Fruit fly (Drosophila melanogaster): ENCODE results near the gene PolZ2.

PolZ2 gene

dm6 chr3R:5622985-5623630 is 34.4 kb downstream of the PolZ2 start (continued):
- peak; percentile 92 for TF ChIP-seq lab (GFP tag; optimal IDR thresholded peaks at IDR 0.05)
- TF ChIP-seq cg (GFP tag; optimal IDR thresholded peaks at IDR 0.05), result peak; percentile 83
- TF ChIP-seq CG11695 (GFP tag; IDR thresholded peaks at IDR 0.05), result no peak
- TF ChIP-seq pros (GFP tag; optimal IDR thresholded peaks at IDR 0.05), result peak; percentile 59
- TF ChIP-seq ewg (GFP tag; optimal IDR thresholded peaks at IDR 0.05), result peak; percentile 56
- peak; percentile 54 for TF ChIP-seq Bteb2 (GFP tag; optimal IDR thresholded peaks at IDR 0.05)
- no peak for TF ChIP-seq zen2 (GFP tag; IDR thresholded peaks at IDR 0.05; ENCODE audit: partially characterized antibody)
- TF ChIP-seq CG7987 (GFP tag; optimal IDR thresholded peaks at IDR 0.05), result peak; percentile 90
- peak; percentile 11 to 82 for TF ChIP-seq bsh (GFP tag; optimal IDR thresholded peaks at IDR 0.05)
- TF ChIP-seq CG7745 (tag; optimal IDR thresholded peaks at IDR 0.05), result peak; percentile 76
- no peak for TF ChIP-seq ttk (GFP tag; IDR thresholded peaks at IDR 0.05)
- peak; percentile 82 for TF ChIP-seq NC2α (GFP tag; optimal IDR thresholded peaks at IDR 0.05)
- no peak for TF ChIP-seq Aef1 (GFP tag; IDR thresholded peaks at IDR 0.05)
- peak; percentile 40 for TF ChIP-seq az2 (GFP tag; optimal IDR thresholded peaks at IDR 0.05)
- peak; percentile 69 for TF ChIP-seq CG30020 (tag; optimal IDR thresholded peaks at IDR 0.05)
- TF ChIP-seq CG3995 (GFP tag; optimal IDR thresholded peaks at IDR 0.05), result peak; percentile 8
- TF ChIP-seq usp (GFP tag; optimal IDR thresholded peaks at IDR 0.05), result no peak
- peak; percentile 23 for TF ChIP-seq Oli (tag; optimal IDR thresholded peaks at IDR 0.05)
- peak; percentile 84 for TF ChIP-seq CG13296 (GFP tag; optimal IDR thresholded peaks at IDR 0.05)
- TF ChIP-seq Eip74EF (GFP tag; optimal IDR thresholded peaks at IDR 0.05), result peak in 1 of 2 experiments; percentile 34
- peak; percentile 42 for TF ChIP-seq fu2 (GFP tag; optimal IDR thresholded peaks at IDR 0.05)
- no peak for TF ChIP-seq Mrtf (GFP tag; IDR thresholded peaks at IDR 0.05)
- TF ChIP-seq pho (GFP tag; optimal IDR thresholded peaks at IDR 0.05), result peak; percentile 54
- TF ChIP-seq Dfd (GFP tag; optimal IDR thresholded peaks at IDR 0.05), result no peak
- peak; percentile 69 for TF ChIP-seq Mes4 (GFP tag; optimal IDR thresholded peaks at IDR 0.05)
- TF ChIP-seq CG2202 (tag; optimal IDR thresholded peaks at IDR 0.05), result peak; percentile 85
- peak; percentile 65 for TF ChIP-seq CG8359 (GFP tag; optimal IDR thresholded peaks at IDR 0.05; ENCODE audit: borderline replicate concordance)
- TF ChIP-seq CG7839 (tag; optimal IDR thresholded peaks at IDR 0.05), result peak; percentile 57
- no peak for TF ChIP-seq Tbp (GFP tag; optimal IDR thresholded peaks at IDR 0.05)
- TF ChIP-seq CG12071 (GFP tag; optimal IDR thresholded peaks at IDR 0.05), result peak; percentile 86
- no peak for TF ChIP-seq zfh2 (GFP tag; optimal IDR thresholded peaks at IDR 0.05)
- TF ChIP-seq her (GFP tag; optimal IDR thresholded peaks at IDR 0.05), result peak; percentile 72
- TF ChIP-seq Scr (GFP tag; IDR thresholded peaks at IDR 0.05; ENCODE audit: partially characterized antibody), result no peak
- TF ChIP-seq CG16863 (GFP tag; optimal IDR thresholded peaks at IDR 0.05), result peak; percentile 71
- TF ChIP-seq D19A (tag; optimal IDR thresholded peaks at IDR 0.05), result peak; percentile 62
- TF ChIP-seq CG15601 (tag; optimal IDR thresholded peaks at IDR 0.05), result peak; percentile 87
- TF ChIP-seq zfh1 (GFP tag; IDR thresholded peaks at IDR 0.05), result no peak
- peak; percentile 55 for TF ChIP-seq lilli (GFP tag; optimal IDR thresholded peaks at IDR 0.05)
- TF ChIP-seq Max (GFP tag; optimal IDR thresholded peaks at IDR 0.05), result peak; percentile 70
- TF ChIP-seq slou (GFP tag; optimal IDR thresholded peaks at IDR 0.05), result peak; percentile 55
- TF ChIP-seq kni (GFP tag; optimal IDR thresholded peaks at IDR 0.05), result peak; percentile 96
- TF ChIP-seq CG10321 (GFP tag; IDR thresholded peaks at IDR 0.05), result no peak
- TF ChIP-seq sens (GFP tag), result peak; percentile 97
- TF ChIP-seq CG17912 (GFP tag; optimal IDR thresholded peaks at IDR 0.05), result peak; percentile 83
- TF ChIP-seq gsb-n (tag; optimal IDR thresholded peaks at IDR 0.05), result peak; percentile 83
- TF ChIP-seq pfk (GFP tag; optimal IDR thresholded peaks at IDR 0.05), result peak; percentile 86
- no peak for TF ChIP-seq wdn (GFP tag; IDR thresholded peaks at IDR 0.05)
- no peak for TF ChIP-seq CG11456 (GFP tag; IDR thresholded peaks at IDR 0.05)
- no peak for TF ChIP-seq bowl (GFP tag; IDR thresholded peaks at IDR 0.05)
- TF ChIP-seq CG12155 (GFP tag; optimal IDR thresholded peaks at IDR 0.05), result peak; percentile 36

Data from whole organism, embryonic.